Fruit fly (Drosophila melanogaster): ENCODE results near the gene Gal.
A peak's percentile ranks its signal among the peaks of the same experiment; 100 is the strongest.

The Gal gene

DNA sequence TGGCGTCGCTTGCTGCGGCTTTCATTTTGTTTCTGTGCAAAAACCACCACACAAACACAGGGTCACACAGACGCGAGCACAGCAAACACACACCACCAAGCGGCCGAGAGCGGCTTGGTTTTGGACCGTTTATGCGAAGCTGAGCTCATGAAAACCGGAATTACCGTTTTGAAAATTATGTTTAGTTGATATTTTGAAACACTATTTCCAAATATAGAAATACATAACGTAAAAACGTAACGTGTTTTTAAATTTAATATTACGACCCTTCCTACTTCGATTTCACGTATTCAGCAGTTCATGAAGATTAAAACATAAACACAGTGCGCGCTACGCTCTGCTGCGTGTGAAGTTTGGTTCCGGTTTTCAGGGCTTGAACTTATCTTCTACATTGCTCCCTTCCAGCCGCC is 44.6 kb upstream of the Gal start (continued):
- TF ChIP-seq dm (GFP tag; optimal IDR thresholded peaks at IDR 0.05) = peak; percentile 85
- peak; percentile 95 for TF ChIP-seq ATbp (GFP tag; optimal IDR thresholded peaks at IDR 0.05)
- TF ChIP-seq hbn (GFP tag; IDR thresholded peaks at IDR 0.05; ENCODE audit: partially characterized antibody) = no peak
- peak; percentile 96 for TF ChIP-seq CG17328 (GFP tag; IDR thresholded peaks at IDR 0.05)
- TF ChIP-seq Hr3 (GFP tag; optimal IDR thresholded peaks at IDR 0.05) = peak; percentile 80
- no peak for TF ChIP-seq CG6175 (GFP tag; IDR thresholded peaks at IDR 0.05)
- peak in 1 of 2 experiments; percentile 97 for TF ChIP-seq Hr78 (GFP tag; optimal IDR thresholded peaks at IDR 0.05)
- TF ChIP-seq CG14667 (GFP tag; IDR thresholded peaks at IDR 0.05) = peak; percentile 35; the same call in 1 of the 2 replicates
- no peak for TF ChIP-seq Vsx1 (GFP tag; optimal IDR thresholded peaks at IDR 0.05)
- peak; percentile 94 for TF ChIP-seq bcd (GFP tag; optimal IDR thresholded peaks at IDR 0.05)
- TF ChIP-seq CG8281 (tag; optimal IDR thresholded peaks at IDR 0.05) = peak; percentile 83
- TF ChIP-seq hb (GFP tag; IDR thresholded peaks at IDR 0.05; ENCODE audit: partially characterized antibody) = no peak
- TF ChIP-seq lilli (GFP tag; optimal IDR thresholded peaks at IDR 0.05) = peak; percentile 97
- peak; percentile 88 for TF ChIP-seq ewg (GFP tag; optimal IDR thresholded peaks at IDR 0.05)
- TF ChIP-seq CG2712 (tag; optimal IDR thresholded peaks at IDR 0.05) = peak; percentile 98
- TF ChIP-seq rib (GFP tag; IDR thresholded peaks at IDR 0.05) = peak; percentile 94
- peak; percentile 76 for TF ChIP-seq CG7928 (GFP tag; optimal IDR thresholded peaks at IDR 0.05)
- TF ChIP-seq p53 (GFP tag; optimal IDR thresholded peaks at IDR 0.05) = peak; percentile 90
- peak; percentile 81 for TF ChIP-seq CG3163 (GFP tag; optimal IDR thresholded peaks at IDR 0.05)
- peak; percentile 95 for TF ChIP-seq CG11504 (tag; optimal IDR thresholded peaks at IDR 0.05)
- peak; percentile 89 for TF ChIP-seq Awh (GFP tag; IDR thresholded peaks at IDR 0.05)
- no peak for TF ChIP-seq eve (GFP tag; optimal IDR thresholded peaks at IDR 0.05)
- peak; percentile 92 for TF ChIP-seq Ptx1 (GFP tag; IDR thresholded peaks at IDR 0.05)
- peak; percentile 95 for TF ChIP-seq CG10267 (tag; optimal IDR thresholded peaks at IDR 0.05)
- peak; percentile 64; the same call in 2 of the 3 replicates for TF ChIP-seq z (GFP tag; IDR thresholded peaks at IDR 0.05)
- TF ChIP-seq CG17568 (GFP tag; optimal IDR thresholded peaks at IDR 0.05) = no peak
- peak; percentile 85 for TF ChIP-seq CG4282 (GFP tag; optimal IDR thresholded peaks at IDR 0.05)
- peak; percentile 97 for TF ChIP-seq row (GFP tag; IDR thresholded peaks at IDR 0.05)
- peak; percentile 91 for TF ChIP-seq Mad (GFP tag; optimal IDR thresholded peaks at IDR 0.05)
- peak; percentile 76 for TF ChIP-seq Poxn (GFP tag; IDR thresholded peaks at IDR 0.05)
- TF ChIP-seq H15 (GFP tag; IDR thresholded peaks at IDR 0.05) = peak; percentile 81
- TF ChIP-seq ssp (GFP tag; IDR thresholded peaks at IDR 0.05) = peak; percentile 78
- peak; percentile 95 for TF ChIP-seq CG4854 (GFP tag; optimal IDR thresholded peaks at IDR 0.05)
- peak; percentile 98 for TF ChIP-seq CG6813 (GFP tag; optimal IDR thresholded peaks at IDR 0.05)
- peak; percentile 96 for TF ChIP-seq CG7839 (tag; optimal IDR thresholded peaks at IDR 0.05)
- peak; percentile 38 for TF ChIP-seq CG9797 (GFP tag; optimal IDR thresholded peaks at IDR 0.05)
- peak; percentile 97 for TF ChIP-seq CG12299 (tag; optimal IDR thresholded peaks at IDR 0.05)
- no peak for TF ChIP-seq unc-4 (GFP tag; IDR thresholded peaks at IDR 0.05; ENCODE audit: partially characterized antibody)
- TF ChIP-seq chif (GFP tag; optimal IDR thresholded peaks at IDR 0.05) = peak; percentile 92 to 93
- peak; percentile 96 for TF ChIP-seq grau (tag; optimal IDR thresholded peaks at IDR 0.05)
- TF ChIP-seq NC2α (GFP tag; optimal IDR thresholded peaks at IDR 0.05) = peak; percentile 81
- TF ChIP-seq Atf3 (GFP tag; optimal IDR thresholded peaks at IDR 0.05) = peak; percentile 80
- peak; percentile 82 for TF ChIP-seq CG2889 (GFP tag; IDR thresholded peaks at IDR 0.05)
- peak; percentile 92 for TF ChIP-seq kah (GFP tag; optimal IDR thresholded peaks at IDR 0.05)
- TF ChIP-seq pum (GFP tag; optimal IDR thresholded peaks at IDR 0.05) = peak; percentile 90
- peak; percentile 89 for TF ChIP-seq CG4707 (GFP tag; optimal IDR thresholded peaks at IDR 0.05)
- peak; percentile 95 for TF ChIP-seq sens-2 (GFP tag; IDR thresholded peaks at IDR 0.05)
- TF ChIP-seq fd96Cb (tag; optimal IDR thresholded peaks at IDR 0.05) = peak; percentile 90
- no peak for TF ChIP-seq yki (optimal IDR thresholded peaks at IDR 0.05)
- peak; percentile 91 for TF ChIP-seq sim (GFP tag; IDR thresholded peaks at IDR 0.05)
- no peak for TF ChIP-seq amos (GFP tag; IDR thresholded peaks at IDR 0.05; ENCODE audit: partially characterized antibody)

All from whole organism, embryonic.